Fruit fly (Drosophila melanogaster) whole organism, adult: ENCODE data around the gene out.

Experiments
- CG11617 ChIP-seq: fragments of 200-800 bp; sonication (Bioruptor generic); optimal IDR thresholded peaks from 2 replicates; lab custom pipeline; 2017; ENCODE audit warnings: mild to moderate bottlenecking, missing biosample characterization, missing genetic modification reagents, missing genetic modification characterization
- CG12768 ChIP-seq: fragments of 200-800 bp; sonication (Bioruptor generic); optimal IDR thresholded peaks from 2 replicates; lab custom pipeline; 2017; ENCODE audit warnings: missing biosample characterization, missing genetic modification characterization, mild to moderate bottlenecking, moderate library complexity, missing genetic modification reagents
- CG14711 ChIP-seq: fragments of 200-800 bp; sonication (Bioruptor generic); optimal IDR thresholded peaks from 2 replicates; lab custom pipeline; 2018; ENCODE audit warnings: missing biosample characterization, mild to moderate bottlenecking, missing genetic modification characterization, moderate library complexity
- CG1620 ChIP-seq: fragments of 200-800 bp; sonication (Bioruptor generic); optimal IDR thresholded peaks from 2 replicates; lab custom pipeline; 2016; ENCODE audit warnings: missing biosample characterization, missing genetic modification characterization
- CG33017 ChIP-seq: fragments of 200-800 bp; sonication (Bioruptor generic); optimal IDR thresholded peaks from 2 replicates; lab custom pipeline; 2018; ENCODE audit warnings: missing biosample characterization, mild to moderate bottlenecking, missing genetic modification characterization, moderate library complexity
- CG5204 ChIP-seq: fragments of 200-800 bp; sonication (Bioruptor generic); optimal IDR thresholded peaks from 2 replicates; lab custom pipeline; 2016; ENCODE audit warnings: missing biosample characterization, missing genetic modification characterization
- CG7101 ChIP-seq: fragments of 200-800 bp; sonication (Bioruptor generic); optimal IDR thresholded peaks from 2 replicates; lab custom pipeline; 2018; ENCODE audit warnings: missing biosample characterization, mild to moderate bottlenecking, missing genetic modification characterization, moderate library complexity
- Clk ChIP-seq: fragments of 200-800 bp; sonication (Bioruptor generic); optimal IDR thresholded peaks from 2 replicates; lab custom pipeline; 2017; ENCODE audit warnings: missing biosample characterization, missing genetic modification characterization
- Crg-1 ChIP-seq: fragments of 200-800 bp; sonication (Bioruptor generic); optimal IDR thresholded peaks from 2 replicates; lab custom pipeline; 2016; ENCODE audit warnings: missing biosample characterization, missing genetic modification characterization
- Hr96 ChIP-seq: fragments of 200-800 bp; sonication (Bioruptor generic); optimal IDR thresholded peaks from 2 replicates; lab custom pipeline; 2016; ENCODE audit warnings: missing biosample characterization, missing genetic modification characterization
- Mnt ChIP-seq: fragments of 200-800 bp; sonication (Bioruptor generic); optimal IDR thresholded peaks from 2 replicates; lab custom pipeline; 2016; ENCODE audit warnings: missing biosample characterization, mild to moderate bottlenecking, missing genetic modification characterization
- bab1 ChIP-seq: fragments of 200-800 bp; sonication (Bioruptor generic); optimal IDR thresholded peaks from 3 replicates; lab custom pipeline; 2019; ENCODE audit warnings: missing biosample characterization, mild to moderate bottlenecking, missing genetic modification characterization, moderate library complexity
- cic ChIP-seq: fragments of 200-800 bp; sonication (Bioruptor generic); optimal IDR thresholded peaks from 2 replicates; lab custom pipeline; 2017; ENCODE audit warnings: missing biosample characterization, mild to moderate bottlenecking, missing genetic modification characterization, moderate library complexity
- cnc ChIP-seq, 2 experiments: fragments of >200 bp; optimal IDR thresholded peaks; 2 replicates each; lab custom pipeline; 2017
- kay ChIP-seq: fragments of 200-800 bp; sonication (Bioruptor generic); peaks from one replicate; lab custom pipeline; 2016; ENCODE audit warnings: missing biosample characterization, missing genetic modification characterization, borderline replicate concordance
- ovo ChIP-seq: fragments of 200-800 bp; sonication (Bioruptor generic); optimal IDR thresholded peaks from 2 replicates; lab custom pipeline; 2016; ENCODE audit warnings: missing biosample characterization, missing genetic modification characterization
- pad ChIP-seq: fragments of 200-800 bp; sonication (Bioruptor generic); optimal IDR thresholded peaks from 3 replicates; lab custom pipeline; 2017; ENCODE audit warnings: missing biosample characterization, missing genetic modification characterization, mild to moderate bottlenecking, moderate library complexity, missing genetic modification reagents
- tj ChIP-seq: fragments of 200-800 bp; sonication (Bioruptor generic); optimal IDR thresholded peaks from 3 replicates; lab custom pipeline; 2017; ENCODE audit warnings: missing biosample characterization, mild to moderate bottlenecking, missing genetic modification characterization, moderate library complexity
- toe ChIP-seq: fragments of 200-800 bp; sonication (Bioruptor generic); optimal IDR thresholded peaks from 2 replicates; lab custom pipeline; 2016; ENCODE audit warnings: missing biosample characterization, missing genetic modification characterization

Gene out

dm6 chrX:19360735-19361405, 39.0 kb upstream of the out start:
- TF ChIP-seq CG12768 (GFP tag; lab: Kevin White, UChicago), result no peak
- TF ChIP-seq pad (GFP tag; lab: Kevin White, UChicago), result peak; percentile 11
- no peak for TF ChIP-seq cic (GFP tag; lab: Kevin White, UChicago)
- TF ChIP-seq kay (GFP tag; lab: Kevin White, UChicago), result peak; percentile 10
- TF ChIP-seq tj (GFP tag; lab: Kevin White, UChicago), result peak; percentile 26

- no peak for TF ChIP-seq Hr96 (GFP tag; lab: Kevin White, UChicago)
- no peak for TF ChIP-seq CG5204 (GFP tag; lab: Kevin White, UChicago)
- TF ChIP-seq toe (GFP tag; lab: Kevin White, UChicago), result no peak
- no peak for TF ChIP-seq CG1620 (GFP tag; lab: Kevin White, UChicago)
- TF ChIP-seq bab1 (GFP tag; lab: Kevin White, UChicago), result no peak
- no peak for TF ChIP-seq Clk (GFP tag; lab: Kevin White, UChicago)
- TF ChIP-seq Crg-1 (GFP tag; lab: Kevin White, UChicago), result no peak
- TF ChIP-seq CG11617 (GFP tag; lab: Kevin White, UChicago), result no peak
- TF ChIP-seq CG12768 (GFP tag; lab: Kevin White, UChicago), result no peak
- no peak for TF ChIP-seq CG7101 (tag; lab: Kevin White, UChicago)
- no peak for TF ChIP-seq ovo (GFP tag; lab: Kevin White, UChicago)
- TF ChIP-seq cnc (optimal IDR thresholded peaks at IDR 0.05; lab: Kevin White, UChicago), result no peak
- TF ChIP-seq CG14711 (tag; lab: Kevin White, UChicago), result no peak
- TF ChIP-seq cic (GFP tag; lab: Kevin White, UChicago), result no peak
Observed at dm6 chrX:19358948-19359506, 37.1 kb upstream of the out start.

dm6 chrX:19354628-19355101, 32.8 kb upstream of the out start:
- TF ChIP-seq toe (GFP tag; lab: Kevin White, UChicago) (no peak), pad (GFP tag; lab: Kevin White, UChicago) (peak; percentile 44), CG33017 (tag; lab: Kevin White, UChicago) (no peak), ovo (GFP tag; lab: Kevin White, UChicago) (peak; percentile 32), CG14711 (tag; lab: Kevin White, UChicago) (no peak), CG12768 (GFP tag; lab: Kevin White, UChicago) (no peak), bab1 (GFP tag; lab: Kevin White, UChicago) (peak; percentile 37), CG11617 (GFP tag; lab: Kevin White, UChicago) (no peak)

- peak; percentile 78 for TF ChIP-seq pad (GFP tag; lab: Kevin White, UChicago)
- TF ChIP-seq ovo (GFP tag; lab: Kevin White, UChicago), result peak; percentile 79
- TF ChIP-seq CG14711 (tag; lab: Kevin White, UChicago), result no peak
- no peak for TF ChIP-seq Hr96 (GFP tag; lab: Kevin White, UChicago)
- TF ChIP-seq Mnt (GFP tag; lab: Kevin White, UChicago), result peak; percentile 20
- peak; percentile 94 for TF ChIP-seq tj (GFP tag; lab: Kevin White, UChicago)
Observed at dm6 chrX:19353442-19354204, 31.7 kb upstream of the out start.

- TF ChIP-seq cic (GFP tag; lab: Kevin White, UChicago) (peak; percentile 22), Mnt (GFP tag; lab: Kevin White, UChicago) (peak; percentile 52), CG7101 (tag; lab: Kevin White, UChicago) (no peak)
Observed at dm6 chrX:19352830-19353441, 31.0 kb upstream of the out start, which contains the start of gene kek5. TSS of gene kek5 (plus strand) at chrX:19353181.

- TF ChIP-seq CG5204 (GFP tag; lab: Kevin White, UChicago), result no peak
- no peak for TF ChIP-seq bab1 (GFP tag; lab: Kevin White, UChicago)
- TF ChIP-seq CG12768 (GFP tag; lab: Kevin White, UChicago), result no peak
- TF ChIP-seq Clk (GFP tag; lab: Kevin White, UChicago), result no peak
- no peak for TF ChIP-seq ovo (GFP tag; lab: Kevin White, UChicago)
- peak; percentile 98 for TF ChIP-seq pad (GFP tag; lab: Kevin White, UChicago)
- TF ChIP-seq tj (GFP tag; lab: Kevin White, UChicago), result no peak
- no peak for TF ChIP-seq CG1620 (GFP tag; lab: Kevin White, UChicago)
- TF ChIP-seq CG14711 (tag; lab: Kevin White, UChicago), result no peak
- no peak for TF ChIP-seq CG7101 (tag; lab: Kevin White, UChicago)
- no peak for TF ChIP-seq CG33017 (tag; lab: Kevin White, UChicago)
- peak; percentile 90 for TF ChIP-seq kay (GFP tag; lab: Kevin White, UChicago)
- TF ChIP-seq Crg-1 (GFP tag; lab: Kevin White, UChicago), result no peak
- TF ChIP-seq cic (GFP tag; lab: Kevin White, UChicago), result no peak
- no peak for TF ChIP-seq Hr96 (GFP tag; lab: Kevin White, UChicago)
Observed at dm6 chrX:19348835-19349466, 27.0 kb upstream of the out start.
